Worm (Caenorhabditis elegans): ENCODE data around the gene F49A5.10.

- TF ChIP-seq nhr-12 (tag; optimal IDR thresholded peaks at IDR 0.05) (no peak), fos-1 (tag; optimal IDR thresholded peaks at IDR 0.05) (no peak), ztf-4 (tag; optimal IDR thresholded peaks at IDR 0.05) (no peak), nhr-77 (tag; optimal IDR thresholded peaks at IDR 0.05) (no peak), nhr-11 (tag; optimal IDR thresholded peaks at IDR 0.05) (no peak)
These were observed 44.6 kb downstream of the F49A5.10 start for ce11 chrV:16919675-16920074.
